Worm (Caenorhabditis elegans): ENCODE data around the gene C06B3.7.
A peak's percentile ranks its signal among the peaks of the same experiment; 100 is the strongest.

DNA sequence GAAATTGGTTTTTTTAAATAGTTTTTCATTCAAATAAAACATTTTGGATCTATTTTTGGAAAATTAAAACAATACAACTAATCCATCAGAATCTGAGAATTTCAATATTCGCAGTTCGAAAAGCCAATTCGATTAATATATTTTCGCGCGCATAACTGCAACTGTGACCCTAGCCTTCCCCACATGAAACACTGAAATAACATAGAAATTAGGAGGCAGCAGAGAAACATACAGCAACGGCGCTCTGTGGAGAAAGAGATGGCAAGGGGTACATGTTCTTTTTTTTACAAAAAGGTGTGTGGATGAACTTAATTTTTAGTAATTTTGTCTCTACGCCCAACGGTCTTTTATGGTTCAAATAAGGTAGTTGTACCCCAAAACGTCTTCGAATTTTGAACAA, 29.3 kb upstream of the C06B3.7 start:
- no peak for TF ChIP-seq nhr-67 (tag; optimal IDR thresholded peaks at IDR 0.05)
- TF ChIP-seq unc-39 (tag; optimal IDR thresholded peaks at IDR 0.05): no peak
- TF ChIP-seq nhr-28 (tag; optimal IDR thresholded peaks at IDR 0.05): no peak
- TF ChIP-seq ama-1 (optimal IDR thresholded peaks at IDR 0.05): no peak
- peak; percentile 20 for TF ChIP-seq nfya-1 (tag; optimal IDR thresholded peaks at IDR 0.05; ENCODE audit: insufficient read depth)
- TF ChIP-seq nhr-23 (tag; optimal IDR thresholded peaks at IDR 0.05): no peak
- TF ChIP-seq ceh-9 (tag; optimal IDR thresholded peaks at IDR 0.05): no peak
- no peak for TF ChIP-seq elt-2 (tag; optimal IDR thresholded peaks at IDR 0.05)

Measured in whole organism, L3 larva.